Worm (Caenorhabditis elegans) whole organism, L1 larva: ENCODE results near the gene flp-27.

ENCODE experiments used
- C16A3.4 ChIP-seq: fragments of 150-350 bp; optimal IDR thresholded peaks from 2 replicates; lab custom pipeline; 2014; ENCODE audit warnings: missing biosample characterization, missing genetic modification characterization
- aha-1 ChIP-seq: fragments of 150-350 bp; optimal IDR thresholded peaks from 2 replicates; lab custom pipeline; 2014; ENCODE audit warnings: missing biosample characterization, missing genetic modification characterization
- alr-1 ChIP-seq: fragments of 200-800 bp; sonication (Bioruptor generic); optimal IDR thresholded peaks from 2 replicates; lab custom pipeline; 2018; ENCODE audit warnings: borderline replicate concordance, mild to moderate bottlenecking, missing genetic modification characterization, missing compliant biosample characterization
- aly-2 ChIP-seq: fragments of 150-350 bp; optimal IDR thresholded peaks from 2 replicates; lab custom pipeline; 2014; ENCODE audit warnings: missing biosample characterization, missing genetic modification characterization
- blmp-1 ChIP-seq: fragments of 150-350 bp; optimal IDR thresholded peaks from 2 replicates; lab custom pipeline; 2014; ENCODE audit warnings: missing biosample characterization, missing genetic modification characterization
- ceh-63 ChIP-seq: fragments of 200-800 bp; sonication (Bioruptor generic); optimal IDR thresholded peaks from 2 replicates; lab custom pipeline; 2018; ENCODE audit warnings: mild to moderate bottlenecking, missing genetic modification characterization, missing compliant biosample characterization
- ceh-82 ChIP-seq, 3 experiments: fragments of 150-350 bp in 1 of 3; sonication (generic microtip) in 2 of 3; optimal IDR thresholded peaks; 2 replicates each; lab custom pipeline; 2014 to 2017; ENCODE audit warnings: missing biosample characterization in 3 of 3, missing genetic modification characterization in 3 of 3
- ceh-88 ChIP-seq: fragments of 200-800 bp; sonication (Bioruptor generic); IDR thresholded peaks from 2 replicates; pipeline ENCODE4 v1.3.6; 2022; ENCODE audit warnings: missing genetic modification characterization, missing compliant biosample characterization
- ces-1 ChIP-seq: fragments of 150-350 bp; optimal IDR thresholded peaks from 2 replicates; lab custom pipeline; 2014; ENCODE audit warnings: missing biosample characterization, missing genetic modification reagents, missing genetic modification characterization
- dpl-1 ChIP-seq, 3 experiments: fragments of 150-350 bp in 2 of 3; sonication (generic microtip) in 1 of 3; optimal IDR thresholded peaks; 2 replicates each; lab custom pipeline; 2014 to 2017; ENCODE audit warnings: missing biosample characterization in 3 of 3, missing genetic modification characterization in 3 of 3, missing genetic modification reagents in 3 of 3
- efl-1 ChIP-seq, 4 experiments: fragments of 150-350 bp; optimal IDR thresholded peaks in 3 of 4; peaks in 1 of 4; 1 replicate in 1 of 4; 2 replicates in 3 of 4; lab custom pipeline; 2014; ENCODE audit warnings: missing biosample characterization in 2 of 4, missing genetic modification characterization in 2 of 4, missing genetic modification reagents in 2 of 4
- efl-3 ChIP-seq: fragments of 200-800 bp; sonication (Bioruptor generic); optimal IDR thresholded peaks from 2 replicates; lab custom pipeline; 2018; ENCODE audit warnings: mild to moderate bottlenecking, missing genetic modification characterization, missing compliant biosample characterization
- elt-3 ChIP-seq, 6 experiments: fragments of 150-350 bp in 1 of 6; sonication (generic microtip); optimal IDR thresholded peaks; 2 replicates each; lab custom pipeline; 2017 to 2018; ENCODE audit warnings: missing biosample characterization in 6 of 6, missing genetic modification characterization in 6 of 6, inconsistent platforms in 1 of 6
- ets-5 ChIP-seq: fragments of 200-800 bp; sonication (Bioruptor generic); IDR thresholded peaks from 2 replicates; pipeline ENCODE4 v1.3.6; 2022; ENCODE audit warnings: missing genetic modification characterization, missing compliant biosample characterization
- fkh-10 ChIP-seq: sonication (generic microtip); optimal IDR thresholded peaks from 2 replicates; lab custom pipeline; 2017; ENCODE audit warnings: missing biosample characterization, missing genetic modification reagents, missing genetic modification characterization
- hlh-17 ChIP-seq: fragments of 200-800 bp; sonication (Bioruptor generic); optimal IDR thresholded peaks from 2 replicates; lab custom pipeline; 2018; ENCODE audit warnings: missing genetic modification characterization, mild to moderate bottlenecking, missing compliant biosample characterization, moderate library complexity, borderline replicate concordance
- hpl-2 ChIP-seq: fragments of 150-350 bp; optimal IDR thresholded peaks from 2 replicates; lab custom pipeline; 2014; ENCODE audit warnings: missing biosample characterization, missing genetic modification reagents, missing genetic modification characterization
- isw-1 ChIP-seq: fragments of 200-800 bp; sonication (Bioruptor generic); IDR thresholded peaks from 2 replicates; pipeline ENCODE4 v1.3.6; 2022; ENCODE audit warnings: missing genetic modification characterization, missing compliant biosample characterization
- lin-13 ChIP-seq: fragments of 150-350 bp; optimal IDR thresholded peaks from 2 replicates; lab custom pipeline; 2014; ENCODE audit warnings: missing biosample characterization, missing genetic modification reagents, missing genetic modification characterization
- lin-14 ChIP-seq: fragments of 200-800 bp; sonication (Bioruptor generic); optimal IDR thresholded peaks from 2 replicates; lab custom pipeline; 2018; ENCODE audit warnings: mild to moderate bottlenecking, missing genetic modification characterization, moderate library complexity, missing compliant biosample characterization
- lin-35 ChIP-seq, 2 experiments: fragments of 150-350 bp; optimal IDR thresholded peaks; 2 replicates each; lab custom pipeline; 2014; ENCODE audit warnings: missing biosample characterization in 2 of 2, missing genetic modification characterization in 2 of 2, missing genetic modification reagents in 2 of 2
- lin-39 ChIP-seq: fragments of 150-350 bp; optimal IDR thresholded peaks from 2 replicates; lab custom pipeline; 2014; ENCODE audit warnings: missing biosample characterization, missing genetic modification reagents, missing genetic modification characterization
- lsy-2 ChIP-seq, 2 experiments: fragments of 150-350 bp; optimal IDR thresholded peaks; 2 replicates each; lab custom pipeline; 2014; ENCODE audit warnings: missing biosample characterization in 2 of 2, missing genetic modification characterization in 2 of 2
- nhr-12 ChIP-seq: sonication (generic microtip); optimal IDR thresholded peaks from 2 replicates; lab custom pipeline; 2017; ENCODE audit warnings: missing biosample characterization, missing genetic modification characterization
- nhr-19 ChIP-seq: fragments of 200-800 bp; sonication (Bioruptor generic); conservative IDR thresholded peaks from 2 replicates; pipeline ENCODE4 v1.3.6; 2022; ENCODE audit warnings: missing genetic modification characterization, missing compliant biosample characterization
- nhr-20 ChIP-seq: sonication (generic microtip); optimal IDR thresholded peaks from 2 replicates; lab custom pipeline; 2016; ENCODE audit warnings: mild to moderate bottlenecking, missing genetic modification characterization, missing compliant biosample characterization
- nhr-28 ChIP-seq: fragments of 150-350 bp; optimal IDR thresholded peaks from 2 replicates; lab custom pipeline; 2014; ENCODE audit warnings: missing biosample characterization, missing genetic modification characterization
- nhr-71 ChIP-seq: sonication (generic microtip); optimal IDR thresholded peaks from 2 replicates; lab custom pipeline; 2016; ENCODE audit warnings: mild to moderate bottlenecking, missing genetic modification characterization, moderate library complexity, missing compliant biosample characterization
- nhr-76 ChIP-seq: sonication (generic microtip); optimal IDR thresholded peaks from 2 replicates; lab custom pipeline; 2017; ENCODE audit warnings: missing biosample characterization, missing genetic modification characterization
- nhr-77 ChIP-seq: fragments of 150-350 bp; optimal IDR thresholded peaks from 2 replicates; lab custom pipeline; 2014; ENCODE audit warnings: missing biosample characterization, missing genetic modification characterization
- nhr-85 ChIP-seq: sonication (generic microtip); peaks from one replicate; lab custom pipeline; 2016; ENCODE audit warnings: missing genetic modification characterization, inconsistent platforms, missing compliant biosample characterization
- nhr-90 ChIP-seq: sonication (generic microtip); optimal IDR thresholded peaks from 2 replicates; lab custom pipeline; 2016; ENCODE audit warnings: mild to moderate bottlenecking, missing genetic modification characterization, missing compliant biosample characterization; ENCODE audit not compliant: poor library complexity
- pax-3 ChIP-seq: fragments of 200-800 bp; sonication (Bioruptor generic); optimal IDR thresholded peaks from 2 replicates; lab custom pipeline; 2018; ENCODE audit warnings: mild to moderate bottlenecking, missing genetic modification characterization, moderate library complexity, missing compliant biosample characterization
- rnt-1 ChIP-seq: sonication (generic microtip); optimal IDR thresholded peaks from 2 replicates; lab custom pipeline; 2016; ENCODE audit warnings: mild to moderate bottlenecking, missing genetic modification characterization, moderate library complexity, missing compliant biosample characterization
- skn-1 ChIP-seq: fragments of 150-350 bp; optimal IDR thresholded peaks from 2 replicates; lab custom pipeline; 2014; ENCODE audit warnings: missing biosample characterization, missing genetic modification characterization
- snu-23 ChIP-seq: sonication (generic microtip); optimal IDR thresholded peaks from 2 replicates; lab custom pipeline; 2016; ENCODE audit warnings: missing genetic modification characterization, missing compliant biosample characterization
- sptf-1 ChIP-seq: fragments of 150-350 bp; optimal IDR thresholded peaks from 2 replicates; lab custom pipeline; 2014; ENCODE audit warnings: missing biosample characterization, missing genetic modification characterization
- swsn-7 ChIP-seq: sonication (generic microtip); optimal IDR thresholded peaks from 2 replicates; lab custom pipeline; 2016; ENCODE audit warnings: missing genetic modification characterization, missing compliant biosample characterization
- tbx-2 ChIP-seq: sonication (generic microtip); optimal IDR thresholded peaks from 2 replicates; lab custom pipeline; 2016; ENCODE audit warnings: missing genetic modification characterization, missing compliant biosample characterization
- tlp-1 ChIP-seq: fragments of 150-350 bp; optimal IDR thresholded peaks from 2 replicates; lab custom pipeline; 2014; ENCODE audit warnings: missing biosample characterization, missing genetic modification characterization
- unc-62 ChIP-seq: fragments of 150-350 bp; optimal IDR thresholded peaks from 2 replicates; lab custom pipeline; 2014; ENCODE audit warnings: missing biosample characterization, missing genetic modification reagents, missing genetic modification characterization
- unc-86 ChIP-seq: sonication (generic microtip); optimal IDR thresholded peaks from 2 replicates; lab custom pipeline; 2016; ENCODE audit warnings: missing genetic modification characterization, missing compliant biosample characterization
- unc-98 ChIP-seq: fragments of 200-800 bp; sonication (Bioruptor generic); IDR thresholded peaks from 2 replicates; pipeline ENCODE4 v1.3.6; 2022; ENCODE audit warnings: missing genetic modification characterization, missing compliant biosample characterization
- xbp-1 ChIP-seq: sonication (generic microtip); optimal IDR thresholded peaks from 2 replicates; lab custom pipeline; 2016; ENCODE audit warnings: missing genetic modification characterization, missing compliant biosample characterization
- zip-4 ChIP-seq: fragments of 200-800 bp; sonication (Bioruptor generic); optimal IDR thresholded peaks from 2 replicates; lab custom pipeline; 2018; ENCODE audit warnings: mild to moderate bottlenecking, missing genetic modification characterization, moderate library complexity, missing compliant biosample characterization

flp-27 gene

ce11 chrII:5701485-5701884 lies 20.7 kb downstream of the flp-27 start (continued):
- TF ChIP-seq hlh-17 (no peak), pax-3 (no peak), alr-1 (tag; lab: Kevin White, UChicago) (no peak), xbp-1 (tag; lab: Kevin White, UChicago) (peak; percentile 67), lin-13 (GFP tag; lab: Kevin White, UChicago) (peak; percentile 53), nhr-28 (tag; lab: Kevin White, UChicago) (no peak), fkh-10 (GFP tag; lab: Kevin White, UChicago) (no peak), C16A3.4 (tag; lab: Kevin White, UChicago) (peak; percentile 21), nhr-20 (tag; lab: Kevin White, UChicago) (peak; percentile 78), nhr-90 (peak; percentile 87), dpl-1 (GFP tag; optimal IDR thresholded peaks at IDR 0.05; lab: Kevin White, UChicago) (peak; percentile 40 to 50 (median 43)), ces-1 (GFP tag; lab: Kevin White, UChicago) (no peak), unc-86 (peak; percentile 40), nhr-77 (tag; lab: Kevin White, UChicago) (peak; percentile 60), isw-1 (peak; percentile 20), zip-4 (GFP tag; lab: Kevin White, UChicago) (peak; percentile 58), tbx-2 (peak; percentile 75), lsy-2 (tag; optimal IDR thresholded peaks at IDR 0.05; lab: Kevin White, UChicago) (peak; percentile 55 to 77), hpl-2 (GFP tag; lab: Kevin White, UChicago) (no peak), nhr-19 (GFP tag; lab: Robert Waterston, UW) (peak; percentile 89), lin-35 (GFP tag; optimal IDR thresholded peaks at IDR 0.05; lab: Kevin White, UChicago) (peak; percentile 45 to 72), nhr-12 (tag; lab: Kevin White, UChicago) (no peak), unc-98 (GFP tag; lab: Robert Waterston, UW) (no peak), ets-5 (GFP tag; lab: Robert Waterston, UW) (no peak), efl-3 (no peak), sptf-1 (tag; lab: Kevin White, UChicago) (no peak), efl-1 (optimal IDR thresholded peaks at IDR 0.05; lab: Kevin White, UChicago) (peak; percentile 56 to 69), efl-1 (GFP tag; optimal IDR thresholded peaks at IDR 0.05 in 1 of 2; lab: Kevin White, UChicago) (peak; percentile 32 to 95), tlp-1 (tag; lab: Kevin White, UChicago) (no peak), ceh-63 (GFP tag; lab: Kevin White, UChicago) (no peak), swsn-7 (tag; lab: Kevin White, UChicago) (peak; percentile 78), rnt-1 (peak; percentile 93)
- TF ChIP-seq, all 84 proteins: peak for 47

- TF ChIP-seq skn-1 (tag; lab: Kevin White, UChicago), result no peak
- no peak for TF ChIP-seq nhr-12 (tag; lab: Kevin White, UChicago)
- no peak for TF ChIP-seq efl-1 (optimal IDR thresholded peaks at IDR 0.05; lab: Kevin White, UChicago)
- TF ChIP-seq efl-1 (GFP tag; optimal IDR thresholded peaks at IDR 0.05 in 1 of 2; lab: Kevin White, UChicago), result peak in 1 of 2 experiments; percentile 50
- TF ChIP-seq nhr-85 (tag; lab: Kevin White, UChicago), result peak; percentile 78
- TF ChIP-seq lin-14 (GFP tag; lab: Kevin White, UChicago), result peak; percentile 46
- no peak for TF ChIP-seq nhr-19 (GFP tag; lab: Robert Waterston, UW)
- TF ChIP-seq nhr-20 (tag; lab: Kevin White, UChicago), result no peak
- TF ChIP-seq unc-62 (GFP tag; lab: Kevin White, UChicago), result no peak
- TF ChIP-seq nhr-76 (tag; lab: Kevin White, UChicago), result no peak
- peak; percentile 29 for TF ChIP-seq fkh-10 (GFP tag; lab: Kevin White, UChicago)
- no peak for TF ChIP-seq aha-1 (tag; lab: Kevin White, UChicago)
- TF ChIP-seq nhr-71 (tag; lab: Kevin White, UChicago), result no peak
- TF ChIP-seq ceh-82 (tag; optimal IDR thresholded peaks at IDR 0.05; lab: Kevin White, UChicago), result no peak
- no peak for TF ChIP-seq elt-3 (tag; optimal IDR thresholded peaks at IDR 0.05; lab: Kevin White, UChicago)
- TF ChIP-seq lin-39 (tag; lab: Kevin White, UChicago), result no peak
- peak; percentile 29 for TF ChIP-seq snu-23 (GFP tag; lab: Kevin White, UChicago)
- TF ChIP-seq blmp-1, result peak; percentile 69
- TF ChIP-seq zip-4 (GFP tag; lab: Kevin White, UChicago), result no peak
- TF ChIP-seq aly-2 (tag; lab: Kevin White, UChicago), result no peak
- TF ChIP-seq nhr-90, result no peak
- no peak for TF ChIP-seq ceh-88 (GFP tag; lab: Robert Waterston, UW)
Observed at ce11 chrII:5702611-5703192, 21.9 kb downstream of the flp-27 start.
